Worm (Caenorhabditis elegans) whole organism, L2 larva: ENCODE results near the gene dsl-1.

Experiments
- R02D3.7 ChIP-seq: fragments of 150-350 bp; optimal IDR thresholded peaks from 2 replicates; lab custom pipeline; 2014; ENCODE audit warnings: missing biosample characterization, missing genetic modification characterization
- ZK546.5 ChIP-seq: sonication (generic microtip); optimal IDR thresholded peaks from 2 replicates; lab custom pipeline; 2017; ENCODE audit warnings: missing biosample characterization, missing genetic modification characterization
- ama-1 ChIP-seq: fragments of 150-350 bp; optimal IDR thresholded peaks from 2 replicates; lab custom pipeline; 2018; ENCODE audit warnings: inconsistent platforms
- blmp-1 ChIP-seq: sonication (generic microtip); optimal IDR thresholded peaks from 2 replicates; lab custom pipeline; 2017; ENCODE audit warnings: missing genetic modification characterization, mild to moderate bottlenecking, missing compliant biosample characterization, antibody characterized with exemption, moderate library complexity; ENCODE audit not compliant: insufficient read depth
- egl-27 ChIP-seq: sonication (generic microtip); optimal IDR thresholded peaks from 3 replicates; lab custom pipeline; 2017; ENCODE audit warnings: missing biosample characterization, missing genetic modification reagents, missing genetic modification characterization
- elt-1 ChIP-seq: fragments of 150-350 bp; optimal IDR thresholded peaks from 2 replicates; lab custom pipeline; 2014; ENCODE audit warnings: missing biosample characterization, missing genetic modification characterization
- elt-3 ChIP-seq: sonication (generic microtip); optimal IDR thresholded peaks from 2 replicates; lab custom pipeline; 2017; ENCODE audit warnings: missing biosample characterization, missing genetic modification characterization
- fos-1 ChIP-seq: fragments of 150-350 bp; optimal IDR thresholded peaks from 2 replicates; lab custom pipeline; 2014; ENCODE audit warnings: missing biosample characterization, missing genetic modification characterization
- mdl-1 ChIP-seq, 2 experiments: fragments of 150-350 bp in 1 of 2; sonication (generic microtip) in 1 of 2; optimal IDR thresholded peaks; 2 replicates each; lab custom pipeline; 2017; ENCODE audit warnings: missing biosample characterization in 2 of 2, missing genetic modification characterization in 2 of 2
- nhr-12 ChIP-seq: fragments of 150-350 bp; optimal IDR thresholded peaks from 2 replicates; lab custom pipeline; 2014; ENCODE audit warnings: missing biosample characterization, missing genetic modification characterization
- nhr-237 ChIP-seq: fragments of 150-350 bp; optimal IDR thresholded peaks from 2 replicates; lab custom pipeline; 2014; ENCODE audit warnings: missing biosample characterization, missing genetic modification characterization
- nhr-77 ChIP-seq: fragments of 150-350 bp; optimal IDR thresholded peaks from 2 replicates; lab custom pipeline; 2014; ENCODE audit warnings: missing biosample characterization, missing genetic modification characterization
- unc-39 ChIP-seq: fragments of 150-350 bp; optimal IDR thresholded peaks from 2 replicates; lab custom pipeline; 2014; ENCODE audit warnings: missing biosample characterization, missing genetic modification characterization
- zag-1 ChIP-seq: fragments of 150-350 bp; optimal IDR thresholded peaks from 2 replicates; lab custom pipeline; 2014; ENCODE audit warnings: missing biosample characterization, missing genetic modification characterization

ce11 chrIV:1199501-1199900 lies 8.4 kb downstream of the dsl-1 start:
- TF ChIP-seq elt-1 (tag; lab: Kevin White, UChicago): no peak
- no peak for TF ChIP-seq nhr-77 (tag; lab: Kevin White, UChicago)
- TF ChIP-seq zag-1 (tag; lab: Kevin White, UChicago): no peak
- no peak for TF ChIP-seq ZK546.5
- no peak for TF ChIP-seq mdl-1 (tag; optimal IDR thresholded peaks at IDR 0.05; lab: Kevin White, UChicago)
- TF ChIP-seq egl-27: no peak
- TF ChIP-seq elt-3 (tag; lab: Kevin White, UChicago): no peak
- TF ChIP-seq nhr-12: no peak
- TF ChIP-seq R02D3.7 (tag; lab: Kevin White, UChicago): no peak
- no peak for TF ChIP-seq ama-1 (lab: Kevin White, UChicago)
- no peak for TF ChIP-seq fos-1 (tag; lab: Kevin White, UChicago)
- no peak for TF ChIP-seq unc-39 (tag; lab: Kevin White, UChicago)
- no peak for TF ChIP-seq nhr-237 (tag; lab: Kevin White, UChicago)
- TF ChIP-seq blmp-1 (tag; lab: Kevin White, UChicago): no peak
